Worm (Caenorhabditis elegans) whole organism, L4 larva: ENCODE measurements around the gene mrps-26.

Experiments
- F26F4.8 ChIP-seq: fragments of 200-800 bp; sonication (Bioruptor generic); conservative IDR thresholded peaks from 2 replicates; pipeline ENCODE4 v1.3.6; 2022; ENCODE audit warnings: missing genetic modification characterization, missing compliant biosample characterization
- F37D6.2 ChIP-seq: sonication (generic microtip); optimal IDR thresholded peaks from 2 replicates; lab custom pipeline; 2016; ENCODE audit warnings: mild to moderate bottlenecking, missing genetic modification characterization, missing compliant biosample characterization
- F49E8.2 ChIP-seq: sonication (generic microtip); optimal IDR thresholded peaks from 2 replicates; lab custom pipeline; 2016; ENCODE audit warnings: missing compliant biosample characterization, mild to moderate bottlenecking, missing genetic modification characterization, borderline replicate concordance
- T20F7.1 ChIP-seq: fragments of 200-800 bp; sonication (Bioruptor generic); optimal IDR thresholded peaks from 2 replicates; lab custom pipeline; 2018; ENCODE audit warnings: mild to moderate bottlenecking, missing genetic modification characterization, missing compliant biosample characterization
- T26A8.4 ChIP-seq: fragments of 200-800 bp; sonication (Bioruptor generic); IDR thresholded peaks from 2 replicates; pipeline ENCODE4 v1.3.6; 2022; ENCODE audit warnings: missing genetic modification characterization, missing compliant biosample characterization
- Y48G9A.11 ChIP-seq: fragments of 200-800 bp; sonication (Bioruptor generic); IDR thresholded peaks from 2 replicates; pipeline ENCODE4 v1.3.6; 2022; ENCODE audit warnings: missing genetic modification reagents, missing genetic modification characterization, missing compliant biosample characterization
- Y5F2A.4 ChIP-seq: fragments of 200-800 bp; sonication (Bioruptor generic); optimal IDR thresholded peaks from 2 replicates; lab custom pipeline; 2018; ENCODE audit warnings: mild to moderate bottlenecking, missing genetic modification characterization, missing compliant biosample characterization
- Y75B8A.6 ChIP-seq: fragments of 200-800 bp; sonication (Bioruptor generic); IDR thresholded peaks from 2 replicates; pipeline ENCODE4 v1.3.6; 2022; ENCODE audit warnings: missing genetic modification reagents, missing genetic modification characterization, missing compliant biosample characterization
- ZK546.5 ChIP-seq, 2 experiments: sonication (generic microtip); optimal IDR thresholded peaks; 2 replicates each; lab custom pipeline; 2017; ENCODE audit warnings: missing biosample characterization in 2 of 2, missing genetic modification characterization in 2 of 2
- aha-1 ChIP-seq: fragments of 150-350 bp; peaks from one replicate; lab custom pipeline; 2014; ENCODE audit warnings: missing biosample characterization, missing genetic modification characterization
- ama-1 ChIP-seq: fragments of 150-350 bp; optimal IDR thresholded peaks from 2 replicates; lab custom pipeline; 2014; ENCODE audit warnings: inconsistent platforms, mixed read lengths
- arid-1 ChIP-seq: fragments of 200-800 bp; sonication (Bioruptor generic); conservative IDR thresholded peaks from 2 replicates; pipeline ENCODE4 v1.3.6; 2022; ENCODE audit warnings: missing genetic modification reagents, missing genetic modification characterization, missing compliant biosample characterization
- ceh-44 ChIP-seq: fragments of 200-800 bp; sonication (Bioruptor generic); IDR thresholded peaks from 2 replicates; pipeline ENCODE4 v1.3.6; 2022; ENCODE audit warnings: missing genetic modification reagents, missing genetic modification characterization, missing compliant biosample characterization
- ctbp-1 ChIP-seq: fragments of 200-800 bp; sonication (Bioruptor generic); IDR thresholded peaks from 2 replicates; pipeline ENCODE4 v1.3.6; 2022; ENCODE audit warnings: missing genetic modification reagents, missing genetic modification characterization, missing compliant biosample characterization
- daf-16 ChIP-seq, 3 experiments: sonication (generic microtip); optimal IDR thresholded peaks; 2 replicates each; lab custom pipeline; 2016 to 2017; ENCODE audit warnings: missing genetic modification characterization in 3 of 3, missing genetic modification reagents in 3 of 3, mild to moderate bottlenecking in 2 of 3, missing compliant biosample characterization in 2 of 3, missing biosample characterization in 1 of 3, moderate library complexity in 1 of 3
- dmd-6 ChIP-seq: fragments of 200-800 bp; sonication (Bioruptor generic); IDR thresholded peaks from 2 replicates; pipeline ENCODE4 v1.3.6; 2022; ENCODE audit warnings: missing genetic modification reagents, missing genetic modification characterization, missing compliant biosample characterization
- dpl-1 ChIP-seq: fragments of 150-350 bp; optimal IDR thresholded peaks from 2 replicates; lab custom pipeline; 2014; ENCODE audit warnings: missing biosample characterization, missing genetic modification reagents, missing genetic modification characterization
- duxl-1 ChIP-seq: sonication (generic microtip); optimal IDR thresholded peaks from 2 replicates; lab custom pipeline; 2016; ENCODE audit warnings: mild to moderate bottlenecking, missing genetic modification characterization, moderate library complexity, missing compliant biosample characterization; ENCODE audit not compliant: poor library complexity
- dve-1 ChIP-seq: sonication (generic microtip); optimal IDR thresholded peaks from 2 replicates; lab custom pipeline; 2017; ENCODE audit warnings: antibody characterized with exemption, mild to moderate bottlenecking, missing genetic modification characterization, missing compliant biosample characterization; ENCODE audit not compliant: insufficient read depth
- fos-1 ChIP-seq: fragments of 150-350 bp; optimal IDR thresholded peaks from 2 replicates; lab custom pipeline; 2014; ENCODE audit warnings: missing biosample characterization, missing genetic modification characterization
- hif-1 ChIP-seq, 2 experiments: sonication (generic microtip); optimal IDR thresholded peaks; 2 replicates each; lab custom pipeline; 2016 to 2017; ENCODE audit warnings: missing compliant biosample characterization in 2 of 2, missing genetic modification characterization in 2 of 2, missing genetic modification reagents in 2 of 2, missing genotype in 2 of 2, mild to moderate bottlenecking in 1 of 2
- hlh-11 ChIP-seq: fragments of 200-800 bp; sonication (Bioruptor generic); optimal IDR thresholded peaks from 2 replicates; lab custom pipeline; 2018; ENCODE audit warnings: mild to moderate bottlenecking, missing genetic modification characterization, missing compliant biosample characterization
- hmg-1.1 ChIP-seq: fragments of 200-800 bp; sonication (Bioruptor generic); IDR thresholded peaks from 2 replicates; pipeline ENCODE4 v1.3.6; 2022; ENCODE audit warnings: missing genetic modification reagents, missing genetic modification characterization, missing compliant biosample characterization
- lim-7 ChIP-seq: fragments of 200-800 bp; sonication (Bioruptor generic); IDR thresholded peaks from 2 replicates; pipeline ENCODE4 v1.3.6; 2022; ENCODE audit warnings: missing genetic modification characterization, missing compliant biosample characterization
- lin-1 ChIP-seq: fragments of 200-800 bp; sonication (Bioruptor generic); IDR thresholded peaks from 2 replicates; pipeline ENCODE4 v1.3.6; 2022; ENCODE audit warnings: missing genetic modification reagents, missing genetic modification characterization, missing compliant biosample characterization
- lin-38 ChIP-seq: fragments of 200-800 bp; sonication (Bioruptor generic); IDR thresholded peaks from 2 replicates; pipeline ENCODE4 v1.3.6; 2022; ENCODE audit warnings: missing genetic modification reagents, missing genetic modification characterization, missing compliant biosample characterization
- lsy-2 ChIP-seq, 2 experiments: fragments of 150-350 bp in 1 of 2; sonication (generic microtip) in 1 of 2; optimal IDR thresholded peaks; 2 replicates each; lab custom pipeline; 2014 to 2017; ENCODE audit warnings: missing biosample characterization in 2 of 2, missing genetic modification characterization in 2 of 2
- mdl-1 ChIP-seq, 2 experiments: fragments of 150-350 bp in 1 of 2; sonication (generic microtip) in 1 of 2; optimal IDR thresholded peaks; 2 replicates each; lab custom pipeline; 2014 to 2017; ENCODE audit warnings: missing biosample characterization in 2 of 2, missing genetic modification characterization in 2 of 2
- mes-2 ChIP-seq: sonication (generic microtip); optimal IDR thresholded peaks from 2 replicates; lab custom pipeline; 2016; ENCODE audit warnings: missing genotype, mild to moderate bottlenecking, missing genetic modification characterization, missing compliant biosample characterization; ENCODE audit not compliant: poor library complexity, severe bottlenecking
- nhr-77 ChIP-seq: fragments of 150-350 bp; optimal IDR thresholded peaks from 2 replicates; lab custom pipeline; 2014; ENCODE audit warnings: missing biosample characterization, missing genetic modification characterization
- pha-4 ChIP-seq, 2 experiments: fragments of 150-350 bp in 1 of 2; fragments of 200-800 bp in 1 of 2; sonication (Bioruptor generic) in 1 of 2; IDR thresholded peaks in 1 of 2; optimal IDR thresholded peaks in 1 of 2; 2 replicates each; pipeline versions ENCODE4 v1.3.6 to Lab custom; 2014 to 2022; ENCODE audit warnings: missing genetic modification characterization in 2 of 2, missing genetic modification reagents in 2 of 2, missing biosample characterization in 1 of 2, missing compliant biosample characterization in 1 of 2
- set-16 ChIP-seq: fragments of 200-800 bp; sonication (Bioruptor generic); IDR thresholded peaks from 2 replicates; pipeline ENCODE4 v1.3.6; 2022; ENCODE audit warnings: missing genetic modification reagents, missing genetic modification characterization, missing compliant biosample characterization
- skn-1 ChIP-seq: fragments of 150-350 bp; optimal IDR thresholded peaks from 2 replicates; lab custom pipeline; 2014; ENCODE audit warnings: missing biosample characterization, missing genetic modification characterization
- spr-3 ChIP-seq: fragments of 200-800 bp; sonication (Bioruptor generic); optimal IDR thresholded peaks from 2 replicates; lab custom pipeline; 2018; ENCODE audit warnings: mild to moderate bottlenecking, missing genetic modification characterization, missing compliant biosample characterization
- tag-97 ChIP-seq: fragments of 200-800 bp; sonication (Bioruptor generic); IDR thresholded peaks from 2 replicates; pipeline ENCODE4 v1.3.6; 2022; ENCODE audit warnings: missing genetic modification characterization, missing compliant biosample characterization
- zfp-3 ChIP-seq: fragments of 200-800 bp; sonication (Bioruptor generic); conservative IDR thresholded peaks from 2 replicates; pipeline ENCODE4 v1.3.6; 2022; ENCODE audit warnings: missing genetic modification reagents, missing genetic modification characterization, missing compliant biosample characterization
- ztf-11 ChIP-seq: fragments of 150-350 bp; optimal IDR thresholded peaks from 2 replicates; lab custom pipeline; 2014; ENCODE audit warnings: missing biosample characterization, missing genetic modification characterization

mrps-26 gene

DNA sequence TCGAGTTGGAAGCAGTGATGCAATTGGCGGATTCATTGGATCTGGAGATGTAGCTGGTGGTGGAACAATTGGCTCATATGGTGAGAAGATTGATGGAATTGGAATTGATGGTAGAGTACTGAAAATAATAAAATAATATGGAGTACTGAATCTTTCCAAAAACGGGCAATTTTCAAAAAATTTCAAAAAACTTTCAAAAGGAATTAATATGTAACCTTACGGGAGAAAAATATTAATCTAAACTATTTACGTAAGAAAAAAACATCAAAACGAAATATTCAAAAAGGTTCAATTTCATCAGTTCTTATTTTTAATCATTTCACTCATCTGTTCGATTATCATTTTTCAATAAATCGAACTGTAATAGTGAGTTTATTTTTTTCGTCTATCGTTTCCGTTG is 35.4 kb downstream of the mrps-26 start, which contains the start of gene ZC395.4:
ZC395.4 (plus strand) TSS at position 301 of the 400 bp plus-strand sequence.
- TF ChIP-seq duxl-1 (tag; lab: Kevin White, UChicago): no peak
- no peak for TF ChIP-seq Y5F2A.4
- TF ChIP-seq hif-1 (tag; optimal IDR thresholded peaks at IDR 0.05; lab: Kevin White, UChicago): no peak
- TF ChIP-seq ctbp-1 (GFP tag; lab: Robert Waterston, UW): no peak
- TF ChIP-seq mdl-1 (tag; optimal IDR thresholded peaks at IDR 0.05; lab: Kevin White, UChicago): no peak
- no peak for TF ChIP-seq set-16 (GFP tag; lab: Robert Waterston, UW)
- no peak for TF ChIP-seq mes-2 (tag; lab: Kevin White, UChicago)
- no peak for TF ChIP-seq fos-1 (tag; lab: Kevin White, UChicago)
- TF ChIP-seq F37D6.2: no peak
- TF ChIP-seq, all 104 proteins: peak for 0

DNA sequence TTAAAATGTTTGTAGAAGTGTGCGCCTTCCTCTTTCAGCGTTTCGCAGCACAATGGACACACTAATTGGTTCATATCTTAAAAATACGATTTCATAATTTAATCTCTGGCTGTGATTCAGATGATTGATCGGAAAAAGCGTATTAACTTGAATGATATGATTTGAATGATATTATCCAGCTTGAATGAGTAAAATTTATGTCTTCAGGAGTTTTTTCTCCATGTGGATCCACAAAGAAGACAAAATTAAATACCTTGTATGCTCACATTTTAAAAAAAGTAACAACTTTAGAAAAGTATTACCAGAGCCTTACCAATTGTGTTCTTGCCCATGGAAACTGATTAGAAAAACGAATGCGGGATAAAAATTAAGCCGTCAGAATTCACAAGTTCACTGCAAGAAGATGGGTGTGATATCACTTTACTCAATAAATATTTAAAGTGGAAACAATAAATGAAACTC is 39.0 kb downstream of the mrps-26 start, which contains the start of gene ztf-8:
ztf-8 (minus strand) TSS at position 76 of the 462 bp plus-strand sequence.
- TF ChIP-seq F26F4.8 (GFP tag; lab: Robert Waterston, UW): no peak
- no peak for TF ChIP-seq dpl-1 (GFP tag; lab: Kevin White, UChicago)
- no peak for TF ChIP-seq ceh-44 (GFP tag; lab: Robert Waterston, UW)
- no peak; the same call in 1 of the 2 replicates for TF ChIP-seq arid-1 (GFP tag; lab: Robert Waterston, UW)
- peak in 1 of 2 experiments; percentile 49 for TF ChIP-seq lsy-2 (tag; optimal IDR thresholded peaks at IDR 0.05; lab: Kevin White, UChicago)
- no peak for TF ChIP-seq ZK546.5 (tag; optimal IDR thresholded peaks at IDR 0.05; lab: Kevin White, UChicago)
- TF ChIP-seq lin-1 (GFP tag; lab: Robert Waterston, UW): 0 out of 2 replicates have a peak, but pooled peaks have one; percentile 36
- peak; percentile 54 for TF ChIP-seq lin-38
- no peak for TF ChIP-seq zfp-3 (GFP tag; lab: Robert Waterston, UW)
- peak; percentile 81 for TF ChIP-seq F49E8.2 (tag; lab: Kevin White, UChicago)
- 0 out of 2 replicates have a peak, but pooled peaks have one; percentile 21 for TF ChIP-seq hmg-1.1 (GFP tag; lab: Robert Waterston, UW)
- peak; percentile 19 for TF ChIP-seq aha-1
- TF ChIP-seq Y75B8A.6: peak; percentile 54; the same call in 1 of the 2 replicates
- TF ChIP-seq T20F7.1 (GFP tag; lab: Kevin White, UChicago): peak; percentile 3
- TF ChIP-seq T26A8.4 (GFP tag; lab: Robert Waterston, UW): peak; percentile 62; the same call in 1 of the 2 replicates
- no peak for TF ChIP-seq hlh-11 (tag; lab: Kevin White, UChicago)
- peak; percentile 9 for TF ChIP-seq ama-1 (lab: Kevin White, UChicago)
- no peak for TF ChIP-seq daf-16 (GFP tag; optimal IDR thresholded peaks at IDR 0.05; lab: Kevin White, UChicago)
- peak; percentile 0 for TF ChIP-seq daf-16 (tag; optimal IDR thresholded peaks at IDR 0.05; lab: Kevin White, UChicago)
- TF ChIP-seq spr-3 (GFP tag; lab: Kevin White, UChicago): peak; percentile 10
- peak; percentile 11 for TF ChIP-seq dve-1 (tag; lab: Kevin White, UChicago)
- TF ChIP-seq lim-7: no peak
- no peak for TF ChIP-seq nhr-77 (tag; lab: Kevin White, UChicago)
- TF ChIP-seq tag-97 (GFP tag; lab: Robert Waterston, UW): no peak
- TF ChIP-seq pha-4 (GFP tag; IDR thresholded peaks at IDR 0.05; lab: Robert Waterston, UW): peak; percentile 43; the same call in 1 of the 2 replicates
- TF ChIP-seq pha-4 (tag; optimal IDR thresholded peaks at IDR 0.05; lab: Kevin White, UChicago): no peak
- TF ChIP-seq Y48G9A.11 (GFP tag; lab: Robert Waterston, UW): peak; percentile 65; the same call in 1 of the 2 replicates
- 0 out of 2 replicates have a peak, but pooled peaks have one; percentile 6 for TF ChIP-seq dmd-6 (GFP tag; lab: Robert Waterston, UW)
- TF ChIP-seq skn-1 (tag; lab: Kevin White, UChicago): no peak
- no peak for TF ChIP-seq ztf-11
- TF ChIP-seq duxl-1 (tag; lab: Kevin White, UChicago): no peak
